Fruit fly (Drosophila melanogaster) whole organism, prepupa: ENCODE results near the gene CG14042.

Experiments used
- CG10669 ChIP-seq: fragments of 200-800 bp; sonication (Bioruptor generic); optimal IDR thresholded peaks from 3 replicates; lab custom pipeline; 2018; ENCODE audit warnings: missing biosample characterization, mild to moderate bottlenecking, missing genetic modification characterization, moderate library complexity
- CG6163 ChIP-seq: fragments of 200-800 bp; sonication (Bioruptor generic); IDR thresholded peaks from 3 replicates; pipeline ENCODE4 v1.3.6; 2022; ENCODE audit warnings: missing biosample characterization, missing genetic modification characterization
- CG6808 ChIP-seq: fragments of 200-800 bp; sonication (Bioruptor generic); optimal IDR thresholded peaks from 3 replicates; lab custom pipeline; 2017; ENCODE audit warnings: missing biosample characterization, missing genetic modification characterization, mild to moderate bottlenecking, moderate library complexity, missing genetic modification reagents
- CG7368 ChIP-seq: fragments of 200-800 bp; sonication (Bioruptor generic); optimal IDR thresholded peaks from 3 replicates; lab custom pipeline; 2016; ENCODE audit warnings: missing biosample characterization, missing genetic modification characterization
- Hr38 ChIP-seq: sonication (Bioruptor generic); optimal IDR thresholded peaks from 2 replicates; lab custom pipeline; 2016; ENCODE audit warnings: missing biosample characterization, missing genetic modification characterization
- OdsH ChIP-seq: fragments of 200-800 bp; sonication (Bioruptor generic); optimal IDR thresholded peaks from 3 replicates; lab custom pipeline; 2016; ENCODE audit warnings: missing biosample characterization, missing genetic modification characterization
- Sox14 ChIP-seq: fragments of 200-800 bp; sonication (Bioruptor generic); optimal IDR thresholded peaks from 3 replicates; lab custom pipeline; 2016; ENCODE audit warnings: missing biosample characterization, missing genetic modification characterization
- esn ChIP-seq: fragments of 200-800 bp; sonication (Bioruptor generic); optimal IDR thresholded peaks from 2 replicates; lab custom pipeline; 2016; ENCODE audit warnings: missing biosample characterization, mild to moderate bottlenecking, missing genetic modification characterization, moderate library complexity
- lz ChIP-seq: fragments of 200-800 bp; sonication (Bioruptor generic); optimal IDR thresholded peaks from 3 replicates; lab custom pipeline; 2016; ENCODE audit warnings: missing biosample characterization, missing genetic modification characterization
- topi ChIP-seq: fragments of 200-800 bp; sonication (Bioruptor generic); optimal IDR thresholded peaks from 3 replicates; lab custom pipeline; 2016; ENCODE audit warnings: missing biosample characterization, missing genetic modification characterization

- TF ChIP-seq Sox14 (no peak), lz (GFP tag; lab: Kevin White, UChicago) (no peak), CG10669 (GFP tag; lab: Kevin White, UChicago) (no peak), Hr38 (GFP tag; lab: Kevin White, UChicago) (no peak), esn (GFP tag; lab: Kevin White, UChicago) (no peak), OdsH (GFP tag; lab: Kevin White, UChicago) (no peak), CG7368 (GFP tag; lab: Kevin White, UChicago) (no peak), topi (no peak), CG6808 (no peak), CG6163 (GFP tag; lab: Robert Waterston, UW) (no peak)
These were observed 41.7 kb downstream of the CG14042 start for dm6 chr2L:5079200-5079599.
